Fruit fly (Drosophila melanogaster) whole organism, prepupa: Measurements from ENCODE around the gene Cenp-C.

Experiments
- Blimp-1 ChIP-seq: fragments of 200-800 bp; sonication (Bioruptor generic); optimal IDR thresholded peaks from 3 replicates; lab custom pipeline; 2017; ENCODE audit warnings: missing biosample characterization, missing genetic modification characterization, mild to moderate bottlenecking, moderate library complexity, missing genetic modification reagents
- CG10669 ChIP-seq: fragments of 200-800 bp; sonication (Bioruptor generic); optimal IDR thresholded peaks from 3 replicates; lab custom pipeline; 2018; ENCODE audit warnings: missing biosample characterization, mild to moderate bottlenecking, missing genetic modification characterization, moderate library complexity
- CG11294 ChIP-seq: fragments of 200-800 bp; sonication (Bioruptor generic); IDR thresholded peaks from 2 replicates; pipeline ENCODE4 v1.3.6; 2022; ENCODE audit warnings: missing biosample characterization, missing genetic modification characterization
- CG11762 ChIP-seq: fragments of 200-800 bp; sonication (Bioruptor generic); optimal IDR thresholded peaks from 3 replicates; lab custom pipeline; 2016; ENCODE audit warnings: missing biosample characterization, missing genetic modification characterization; ENCODE audit not compliant: insufficient read depth
- CG16779 ChIP-seq: fragments of 200-800 bp; sonication (Bioruptor generic); optimal IDR thresholded peaks from 3 replicates; lab custom pipeline; 2017; ENCODE audit warnings: missing biosample characterization, mild to moderate bottlenecking, missing genetic modification characterization
- CG6163 ChIP-seq: fragments of 200-800 bp; sonication (Bioruptor generic); IDR thresholded peaks from 3 replicates; pipeline ENCODE4 v1.3.6; 2022; ENCODE audit warnings: missing biosample characterization, missing genetic modification characterization
- Ets21C ChIP-seq: fragments of 200-800 bp; sonication (Bioruptor generic); optimal IDR thresholded peaks from 3 replicates; lab custom pipeline; 2016; ENCODE audit warnings: missing biosample characterization, missing genetic modification characterization
- Ets96B ChIP-seq: fragments of 200-800 bp; optimal IDR thresholded peaks from 2 replicates; lab custom pipeline; 2019; ENCODE audit warnings: missing biosample characterization, mild to moderate bottlenecking, missing genetic modification characterization, moderate library complexity
- Hr39 ChIP-seq: fragments of 200-800 bp; sonication (Bioruptor generic); optimal IDR thresholded peaks from 2 replicates; lab custom pipeline; 2016; ENCODE audit warnings: missing biosample characterization, missing genetic modification characterization
- Sox102F ChIP-seq: fragments of 200-800 bp; sonication (Bioruptor generic); optimal IDR thresholded peaks from 2 replicates; lab custom pipeline; 2016; ENCODE audit warnings: missing biosample characterization, mild to moderate bottlenecking, missing genetic modification characterization
- lz ChIP-seq: fragments of 200-800 bp; sonication (Bioruptor generic); optimal IDR thresholded peaks from 3 replicates; lab custom pipeline; 2016; ENCODE audit warnings: missing biosample characterization, missing genetic modification characterization
- net ChIP-seq: fragments of 200-800 bp; sonication (Bioruptor generic); optimal IDR thresholded peaks from 3 replicates; lab custom pipeline; 2016; ENCODE audit warnings: missing biosample characterization, missing genetic modification characterization
- ss ChIP-seq, 2 experiments: fragments of 200-800 bp; sonication (Bioruptor generic); optimal IDR thresholded peaks; 2 replicates in 1 of 2; 3 replicates in 1 of 2; lab custom pipeline; 2017 to 2018; ENCODE audit warnings: mild to moderate bottlenecking in 2 of 2, missing biosample characterization in 2 of 2, missing genetic modification characterization in 2 of 2, moderate library complexity in 1 of 2
- topi ChIP-seq: fragments of 200-800 bp; sonication (Bioruptor generic); optimal IDR thresholded peaks from 3 replicates; lab custom pipeline; 2016; ENCODE audit warnings: missing biosample characterization, missing genetic modification characterization

DNA sequence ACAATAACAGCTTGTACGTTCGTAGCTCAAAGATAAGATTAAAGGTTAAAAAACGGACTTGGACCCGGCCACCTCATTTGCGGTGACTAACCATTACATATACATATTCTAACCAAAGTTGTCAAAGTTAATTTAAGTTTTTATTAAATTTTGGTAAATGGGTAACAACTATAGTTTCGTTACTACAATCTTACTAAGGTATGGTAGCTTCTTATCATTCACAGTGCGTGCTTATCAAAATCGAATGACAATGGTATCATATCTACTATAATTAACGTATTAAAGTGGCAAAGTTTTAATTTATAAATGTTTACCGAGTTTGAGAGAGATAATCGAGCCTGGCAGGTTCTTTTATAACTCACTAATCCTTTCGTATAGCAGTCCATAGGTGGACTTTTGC, 44.7 kb upstream of the Cenp-C start:
- TF ChIP-seq ss (GFP tag; optimal IDR thresholded peaks at IDR 0.05; lab: Kevin White, UChicago) (no peak), CG11294 (GFP tag; lab: Robert Waterston, UW) (no peak), net (GFP tag; lab: Kevin White, UChicago) (no peak), CG11762 (GFP tag; lab: Kevin White, UChicago) (no peak), Ets21C (GFP tag; lab: Kevin White, UChicago) (no peak), Blimp-1 (no peak), Sox102F (GFP tag; lab: Kevin White, UChicago) (no peak), Hr39 (GFP tag; lab: Kevin White, UChicago) (no peak), lz (GFP tag; lab: Kevin White, UChicago) (no peak), topi (GFP tag; lab: Kevin White, UChicago) (no peak), CG10669 (GFP tag; lab: Kevin White, UChicago) (no peak), CG6163 (no peak), Ets96B (tag; lab: Kevin White, UChicago) (no peak), CG16779 (tag; lab: Kevin White, UChicago) (no peak)
